Fruit fly (Drosophila melanogaster) ovary, adult (tissue): ENCODE measurements around the gene CG42822.

Source experiments
- CG17801 ChIP-seq: fragments of 200-800 bp; optimal IDR thresholded peaks from 2 replicates; lab custom pipeline; 2019; ENCODE audit warnings: missing biosample characterization, mild to moderate bottlenecking, missing genetic modification characterization, moderate library complexity; ENCODE audit not compliant: partially characterized antibody

CG42822 gene

dm6 chr3R:17413601-17414000 lies at the start of gene CG42822:
Gene CG42822, plus strand, starts transcription at chr3R:17413901.
- no peak for TF ChIP-seq CG17801 (GFP tag; lab: Kevin White, UChicago)

dm6 chr3R:17366023-17366422 lies 47.7 kb upstream of the CG42822 start, which contains the start of gene beat-IIa:
Gene beat-IIa, minus strand, starts transcription at chr3R:17366119.
- no peak for TF ChIP-seq CG17801 (GFP tag; lab: Kevin White, UChicago)

- no peak for TF ChIP-seq CG17801 (GFP tag; lab: Kevin White, UChicago)
These were observed 42.6 kb upstream of the CG42822 start for dm6 chr3R:17371094-17371493.

dm6 chr3R:17377503-17377902 lies 36.2 kb upstream of the CG42822 start:
- no peak for TF ChIP-seq CG17801 (GFP tag; lab: Kevin White, UChicago)

DNA sequence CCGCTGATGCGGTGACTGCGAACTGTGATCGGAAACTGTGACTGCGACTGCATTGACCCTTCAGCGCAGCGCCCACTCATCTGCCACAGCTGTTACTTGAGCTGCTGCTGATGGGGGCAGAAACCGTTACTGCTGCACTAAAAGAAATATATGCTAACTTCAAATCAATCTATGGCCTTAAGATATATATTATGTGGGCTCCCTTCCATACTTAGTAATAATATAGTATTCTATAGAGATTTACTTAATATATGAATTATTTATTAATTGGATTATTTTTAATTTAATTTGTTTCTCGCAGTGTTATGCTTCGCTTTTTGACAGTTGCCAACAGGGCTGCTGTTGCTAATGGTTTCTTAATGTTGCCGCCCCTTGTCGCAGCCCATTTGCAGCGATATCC lies 34.6 kb upstream of the CG42822 start:
- TF ChIP-seq CG17801 (GFP tag; lab: Kevin White, UChicago): no peak

dm6 chr3R:17379742-17380141 lies 34.0 kb upstream of the CG42822 start, which contains the start of gene lute:
Gene lute, plus strand, starts transcription at chr3R:17379944.
- TF ChIP-seq CG17801 (GFP tag; lab: Kevin White, UChicago): no peak

- no peak for TF ChIP-seq CG17801 (GFP tag; lab: Kevin White, UChicago)
These were observed 31.8 kb upstream of the CG42822 start for dm6 chr3R:17381916-17382315.

- TF ChIP-seq CG17801 (GFP tag; lab: Kevin White, UChicago): peak; percentile 79
These were observed 28.2 kb upstream of the CG42822 start for dm6 chr3R:17385329-17386019.

dm6 chr3R:17386168-17386819 lies 27.4 kb upstream of the CG42822 start:
- TF ChIP-seq CG17801 (GFP tag; lab: Kevin White, UChicago): peak; percentile 51

- peak; percentile 96 for TF ChIP-seq CG17801 (GFP tag; lab: Kevin White, UChicago)
These were observed 22.3 kb upstream of the CG42822 start, which contains the start of the genes Brf and sds22 for dm6 chr3R:17391313-17391845. Gene Brf, minus strand, starts transcription at chr3R:17391337. Gene sds22, plus strand, starts transcription at chr3R:17391594.

dm6 chr3R:17394318-17395188 lies 19.1 kb upstream of the CG42822 start, which contains the start of gene CREG:
Gene CREG, minus strand, starts transcription at chr3R:17394640.
- no peak for TF ChIP-seq CG17801 (GFP tag; lab: Kevin White, UChicago)

dm6 chr3R:17400102-17400501 lies 13.6 kb upstream of the CG42822 start:
- TF ChIP-seq CG17801 (GFP tag; lab: Kevin White, UChicago): no peak

dm6 chr3R:17400675-17401118 lies 13.0 kb upstream of the CG42822 start:
- TF ChIP-seq CG17801 (GFP tag; lab: Kevin White, UChicago): peak; percentile 51

dm6 chr3R:17401289-17401752 lies 12.4 kb upstream of the CG42822 start:
- TF ChIP-seq CG17801 (GFP tag; lab: Kevin White, UChicago): peak; percentile 20
